Worm (Caenorhabditis elegans) whole organism, L4 larva: ENCODE measurements around the gene C14H10.3.
A peak's percentile ranks its signal among the peaks of the same experiment; 100 is the strongest.

Source experiments
- R02D3.7 ChIP-seq: fragments of 150-350 bp; sonication (generic microtip); optimal IDR thresholded peaks from 3 replicates; lab custom pipeline; 2014; ENCODE audit warnings: missing biosample characterization, missing genetic modification characterization
- T20F7.1 ChIP-seq: fragments of 200-800 bp; sonication (Bioruptor generic); optimal IDR thresholded peaks from 2 replicates; lab custom pipeline; 2018; ENCODE audit warnings: mild to moderate bottlenecking, missing genetic modification characterization, missing compliant biosample characterization
- Y5F2A.4 ChIP-seq: fragments of 200-800 bp; sonication (Bioruptor generic); optimal IDR thresholded peaks from 2 replicates; lab custom pipeline; 2018; ENCODE audit warnings: mild to moderate bottlenecking, missing genetic modification characterization, missing compliant biosample characterization
- Y75B8A.6 ChIP-seq: fragments of 200-800 bp; sonication (Bioruptor generic); IDR thresholded peaks from 2 replicates; pipeline ENCODE4 v1.3.6; 2022; ENCODE audit warnings: missing genetic modification reagents, missing genetic modification characterization, missing compliant biosample characterization
- ZK337.2 ChIP-seq: fragments of 200-800 bp; sonication (Bioruptor generic); IDR thresholded peaks from 2 replicates; pipeline ENCODE4 v1.3.6; 2022; ENCODE audit warnings: missing genetic modification reagents, missing genetic modification characterization, missing compliant biosample characterization
- aha-1 ChIP-seq: fragments of 150-350 bp; peaks from one replicate; lab custom pipeline; 2014; ENCODE audit warnings: missing biosample characterization, missing genetic modification characterization
- ama-1 ChIP-seq: fragments of 150-350 bp; optimal IDR thresholded peaks from 2 replicates; lab custom pipeline; 2014; ENCODE audit warnings: inconsistent platforms, mixed read lengths
- ceh-20 ChIP-seq: fragments of 200-800 bp; sonication (Bioruptor generic); IDR thresholded peaks from 2 replicates; pipeline ENCODE4 v1.3.6; 2022; ENCODE audit warnings: missing genetic modification reagents, missing genetic modification characterization, missing compliant biosample characterization
- ceh-32 ChIP-seq: sonication (generic microtip); optimal IDR thresholded peaks from 2 replicates; lab custom pipeline; 2016; ENCODE audit warnings: mild to moderate bottlenecking, missing genetic modification characterization, missing compliant biosample characterization; ENCODE audit not compliant: poor library complexity
- ces-1 ChIP-seq: fragments of 150-350 bp; sonication (generic microtip); optimal IDR thresholded peaks from 4 replicates; lab custom pipeline; 2014; ENCODE audit warnings: missing biosample characterization, missing genetic modification reagents, missing genetic modification characterization
- daf-12 ChIP-seq: fragments of 150-350 bp; optimal IDR thresholded peaks from 2 replicates; lab custom pipeline; 2014; ENCODE audit warnings: missing biosample characterization, missing genetic modification reagents, missing genetic modification characterization
- daf-8 ChIP-seq: fragments of 200-800 bp; sonication (Bioruptor generic); IDR thresholded peaks from 2 replicates; pipeline ENCODE4 v1.3.6; 2022; ENCODE audit warnings: missing genetic modification characterization, missing compliant biosample characterization
- egl-27 ChIP-seq: sonication (generic microtip); optimal IDR thresholded peaks from 3 replicates; lab custom pipeline; 2017; ENCODE audit warnings: missing biosample characterization, missing genetic modification reagents, missing genetic modification characterization
- gei-8 ChIP-seq: fragments of 200-800 bp; sonication (Bioruptor generic); optimal IDR thresholded peaks from 2 replicates; lab custom pipeline; 2018; ENCODE audit warnings: mild to moderate bottlenecking, missing genetic modification characterization, missing compliant biosample characterization
- hmg-1.1 ChIP-seq: fragments of 200-800 bp; sonication (Bioruptor generic); IDR thresholded peaks from 2 replicates; pipeline ENCODE4 v1.3.6; 2022; ENCODE audit warnings: missing genetic modification reagents, missing genetic modification characterization, missing compliant biosample characterization
- lin-13 ChIP-seq: fragments of 150-350 bp; optimal IDR thresholded peaks from 2 replicates; lab custom pipeline; 2014; ENCODE audit warnings: missing biosample characterization, missing genetic modification reagents, missing genetic modification characterization
- lin-38 ChIP-seq: fragments of 200-800 bp; sonication (Bioruptor generic); IDR thresholded peaks from 2 replicates; pipeline ENCODE4 v1.3.6; 2022; ENCODE audit warnings: missing genetic modification reagents, missing genetic modification characterization, missing compliant biosample characterization
- mxl-3 ChIP-seq: fragments of 200-800 bp; sonication (Bioruptor generic); optimal IDR thresholded peaks from 2 replicates; lab custom pipeline; 2018; ENCODE audit warnings: mild to moderate bottlenecking, missing genetic modification characterization, missing compliant biosample characterization
- nhr-10 ChIP-seq: fragments of 150-350 bp; optimal IDR thresholded peaks from 2 replicates; lab custom pipeline; 2014; ENCODE audit warnings: missing biosample characterization, missing genetic modification characterization
- nhr-237 ChIP-seq: sonication (generic microtip); optimal IDR thresholded peaks from 2 replicates; lab custom pipeline; 2017; ENCODE audit warnings: missing biosample characterization, missing genetic modification characterization
- nhr-25 ChIP-seq: sonication (generic microtip); optimal IDR thresholded peaks from 2 replicates; lab custom pipeline; 2017; ENCODE audit warnings: missing genetic modification characterization, mild to moderate bottlenecking, missing compliant biosample characterization, antibody characterized with exemption, moderate library complexity, borderline replicate concordance; ENCODE audit not compliant: insufficient read depth
- pqm-1 ChIP-seq: sonication (generic microtip); optimal IDR thresholded peaks from 2 replicates; lab custom pipeline; 2017; ENCODE audit warnings: missing biosample characterization, missing genetic modification characterization
- snpc-1.2 ChIP-seq: fragments of 200-800 bp; sonication (Bioruptor generic); IDR thresholded peaks from 2 replicates; pipeline ENCODE4 v1.3.6; 2022; ENCODE audit warnings: missing genetic modification reagents, missing genetic modification characterization, missing compliant biosample characterization
- spr-1 ChIP-seq: sonication (generic microtip); optimal IDR thresholded peaks from 2 replicates; lab custom pipeline; 2016; ENCODE audit warnings: mild to moderate bottlenecking, missing genetic modification characterization, missing compliant biosample characterization
- tag-97 ChIP-seq: fragments of 200-800 bp; sonication (Bioruptor generic); IDR thresholded peaks from 2 replicates; pipeline ENCODE4 v1.3.6; 2022; ENCODE audit warnings: missing genetic modification characterization, missing compliant biosample characterization
- unc-62 ChIP-seq, 3 experiments: fragments of 150-350 bp in 1 of 3; sonication (generic microtip); optimal IDR thresholded peaks in 2 of 3; peaks in 1 of 3; 1 replicate in 1 of 3; 2 replicates in 2 of 3; lab custom pipeline; 2014 to 2017; ENCODE audit warnings: missing biosample characterization in 3 of 3, missing genetic modification characterization in 3 of 3, missing genetic modification reagents in 3 of 3, missing genotype in 1 of 3
- vab-7 ChIP-seq: fragments of 200-800 bp; sonication (Bioruptor generic); IDR thresholded peaks from 2 replicates; pipeline ENCODE4 v1.3.6; 2022; ENCODE audit warnings: missing genetic modification reagents, missing genetic modification characterization, missing compliant biosample characterization

Gene C14H10.3

ce11 chrX:10212469-10212868 lies 15.5 kb downstream of the C14H10.3 start, which contains the start of gene F44A6.3 (continued):
- TF ChIP-seq vab-7 (GFP tag; lab: Robert Waterston, UW), result no peak
- no peak for TF ChIP-seq aha-1
- no peak for TF ChIP-seq ZK337.2 (GFP tag; lab: Robert Waterston, UW)

ce11 chrX:10208481-10208880 lies 19.5 kb downstream of the C14H10.3 start:
- TF ChIP-seq unc-62 (GFP tag; optimal IDR thresholded peaks at IDR 0.05 in 1 of 2; lab: Kevin White, UChicago) (peak in 1 of 2 experiments; percentile 20), unc-62 (tag; optimal IDR thresholded peaks at IDR 0.05; lab: Kevin White, UChicago) (no peak), aha-1 (peak; percentile 86), lin-38 (GFP tag; lab: Robert Waterston, UW) (no peak)

- 0 out of 2 replicates have a peak, but pooled peaks have one; percentile 7 for TF ChIP-seq tag-97 (GFP tag; lab: Robert Waterston, UW)
- no peak for TF ChIP-seq pqm-1 (tag; lab: Kevin White, UChicago)
- peak in 1 of 2 experiments; percentile 69 for TF ChIP-seq unc-62 (GFP tag; optimal IDR thresholded peaks at IDR 0.05 in 1 of 2; lab: Kevin White, UChicago)
- no peak for TF ChIP-seq unc-62 (tag; optimal IDR thresholded peaks at IDR 0.05; lab: Kevin White, UChicago)
Observed at ce11 chrX:10206008-10206407, 21.9 kb downstream of the C14H10.3 start.

- TF ChIP-seq egl-27 (no peak), Y5F2A.4 (GFP tag; lab: Kevin White, UChicago) (no peak), daf-8 (no peak), lin-13 (GFP tag; lab: Kevin White, UChicago) (no peak), ces-1 (GFP tag; lab: Kevin White, UChicago) (no peak), mxl-3 (GFP tag; lab: Kevin White, UChicago) (no peak), R02D3.7 (no peak), Y75B8A.6 (GFP tag; lab: Robert Waterston, UW) (no peak), nhr-25 (tag; lab: Kevin White, UChicago) (no peak), spr-1 (no peak), snpc-1.2 (GFP tag; lab: Robert Waterston, UW) (no peak), lin-38 (GFP tag; lab: Robert Waterston, UW) (no peak), ceh-20 (GFP tag; lab: Robert Waterston, UW) (no peak), ceh-32 (tag; lab: Kevin White, UChicago) (no peak), T20F7.1 (GFP tag; lab: Kevin White, UChicago) (no peak), daf-12 (tag; lab: Kevin White, UChicago) (no peak), nhr-10 (tag; lab: Kevin White, UChicago) (no peak), gei-8 (GFP tag; lab: Kevin White, UChicago) (no peak)
- TF ChIP-seq, all 104 proteins: peak for 0
Observed at ce11 chrX:10205321-10205720, 22.6 kb downstream of the C14H10.3 start, which contains the start of gene sex-1. Gene sex-1, minus strand, starts transcription at chrX:10205421.

ce11 chrX:10204313-10205063 lies 23.4 kb downstream of the C14H10.3 start:
- 0 out of 2 replicates have a peak, but pooled peaks have one; percentile 13 for TF ChIP-seq hmg-1.1
- no peak for TF ChIP-seq Y5F2A.4 (GFP tag; lab: Kevin White, UChicago)
- TF ChIP-seq lin-38 (GFP tag; lab: Robert Waterston, UW), result no peak

ce11 chrX:10203501-10203900 lies 24.4 kb downstream of the C14H10.3 start:
- TF ChIP-seq nhr-237 (tag; lab: Kevin White, UChicago), result no peak
- no peak for TF ChIP-seq ama-1 (lab: Kevin White, UChicago)
- TF ChIP-seq, all 104 proteins: peak for 0
